Fruit fly (Drosophila melanogaster): Measurements from ENCODE around the gene Svil.
A peak's percentile ranks its signal among the peaks of the same experiment; 100 is the strongest.

Svil gene

dm6 chr3L:2386433-2386832 lies 9.0 kb downstream of the Svil start (continued):
- peak; percentile 57 for TF ChIP-seq CG3919 (GFP tag; optimal IDR thresholded peaks at IDR 0.05)
- no peak for TF ChIP-seq Sox102F (GFP tag; optimal IDR thresholded peaks at IDR 0.05)
- peak in 1 of 2 experiments; percentile 6 for TF ChIP-seq salr (GFP tag; optimal IDR thresholded peaks at IDR 0.05)
- peak; percentile 71 for TF ChIP-seq Eip75B (GFP tag; optimal IDR thresholded peaks at IDR 0.05)
- peak; percentile 44 for TF ChIP-seq vri (GFP tag; optimal IDR thresholded peaks at IDR 0.05)

- TF ChIP-seq fkh (GFP tag; optimal IDR thresholded peaks at IDR 0.05): peak; percentile 27
- TF ChIP-seq eg (GFP tag; IDR thresholded peaks at IDR 0.05): no peak
- no peak for TF ChIP-seq Sox14 (GFP tag; optimal IDR thresholded peaks at IDR 0.05)
- no peak for TF ChIP-seq svp (GFP tag)
- TF ChIP-seq CG10631 (GFP tag; optimal IDR thresholded peaks at IDR 0.05): no peak
- TF ChIP-seq CG11902 (GFP tag; optimal IDR thresholded peaks at IDR 0.05): no peak
- TF ChIP-seq cyc (GFP tag; optimal IDR thresholded peaks at IDR 0.05): no peak
- no peak for TF ChIP-seq CG34406 (GFP tag; optimal IDR thresholded peaks at IDR 0.05)
- no peak for TF ChIP-seq ss (GFP tag; optimal IDR thresholded peaks at IDR 0.05)
- no peak for TF ChIP-seq CG10669 (GFP tag; optimal IDR thresholded peaks at IDR 0.05)
- TF ChIP-seq CG7368 (GFP tag; optimal IDR thresholded peaks at IDR 0.05): no peak
- TF ChIP-seq CG32006 (GFP tag; optimal IDR thresholded peaks at IDR 0.05): no peak
- TF ChIP-seq Gug (GFP tag; IDR thresholded peaks at IDR 0.05): no peak
- no peak for TF ChIP-seq achi (GFP tag; optimal IDR thresholded peaks at IDR 0.05)
- TF ChIP-seq Hr39 (GFP tag; optimal IDR thresholded peaks at IDR 0.05): no peak
- TF ChIP-seq Smox (GFP tag; optimal IDR thresholded peaks at IDR 0.05): no peak
- no peak for TF ChIP-seq Sox102F (GFP tag; optimal IDR thresholded peaks at IDR 0.05)
- TF ChIP-seq Eip78C (GFP tag): peak; percentile 70
- TF ChIP-seq Sox15 (GFP tag; optimal IDR thresholded peaks at IDR 0.05): no peak
- no peak for TF ChIP-seq Met (GFP tag; optimal IDR thresholded peaks at IDR 0.05)
- no peak for TF ChIP-seq Eip93F (GFP tag; optimal IDR thresholded peaks at IDR 0.05)
- no peak for TF ChIP-seq spab (GFP tag; optimal IDR thresholded peaks at IDR 0.05)
- TF ChIP-seq fd85E (GFP tag; optimal IDR thresholded peaks at IDR 0.05): no peak
- no peak for TF ChIP-seq net (GFP tag; optimal IDR thresholded peaks at IDR 0.05)
- TF ChIP-seq Hr4 (GFP tag; optimal IDR thresholded peaks at IDR 0.05): no peak
- TF ChIP-seq CG6276 (GFP tag; optimal IDR thresholded peaks at IDR 0.05): peak; percentile 8
- no peak for TF ChIP-seq esn (GFP tag; optimal IDR thresholded peaks at IDR 0.05)
- TF ChIP-seq CG4318 (GFP tag; optimal IDR thresholded peaks at IDR 0.05): no peak
- TF ChIP-seq acj6 (GFP tag; optimal IDR thresholded peaks at IDR 0.05): no peak
- TF ChIP-seq Eip75B (GFP tag; optimal IDR thresholded peaks at IDR 0.05): no peak
- TF ChIP-seq salr (GFP tag; optimal IDR thresholded peaks at IDR 0.05): no peak
- peak; percentile 6 for TF ChIP-seq vri (GFP tag; optimal IDR thresholded peaks at IDR 0.05)
- peak; percentile 51 for TF ChIP-seq CG6854 (GFP tag; optimal IDR thresholded peaks at IDR 0.05)
- TF ChIP-seq topi (GFP tag; optimal IDR thresholded peaks at IDR 0.05): no peak
- TF ChIP-seq CG8119 (GFP tag; IDR thresholded peaks at IDR 0.05): no peak
- TF ChIP-seq CG8319 (GFP tag; optimal IDR thresholded peaks at IDR 0.05): no peak
- TF ChIP-seq CG11762 (GFP tag; optimal IDR thresholded peaks at IDR 0.05; ENCODE audit: insufficient read depth): no peak
- TF ChIP-seq CG9139 (GFP tag; optimal IDR thresholded peaks at IDR 0.05): no peak
- no peak for TF ChIP-seq Ets96B (tag; optimal IDR thresholded peaks at IDR 0.05)
- no peak for TF ChIP-seq lz (GFP tag; optimal IDR thresholded peaks at IDR 0.05)
- no peak for TF ChIP-seq CG8632 (GFP tag; optimal IDR thresholded peaks at IDR 0.05)
- TF ChIP-seq OdsH (GFP tag; optimal IDR thresholded peaks at IDR 0.05): no peak
- TF ChIP-seq CG6792 (GFP tag; optimal IDR thresholded peaks at IDR 0.05): no peak
- peak; percentile 21 for TF ChIP-seq CG3919 (GFP tag; optimal IDR thresholded peaks at IDR 0.05)
- TF ChIP-seq Blimp-1 (GFP tag; optimal IDR thresholded peaks at IDR 0.05): no peak
- TF ChIP-seq CG31627 (GFP tag; optimal IDR thresholded peaks at IDR 0.05): no peak
- TF ChIP-seq dsx (GFP tag; optimal IDR thresholded peaks at IDR 0.05; ENCODE audit: poor library complexity, severe bottlenecking): peak; percentile 23
- no peak for TF ChIP-seq CG11294 (GFP tag; IDR thresholded peaks at IDR 0.05)
- no peak for TF ChIP-seq Lpt (GFP tag; optimal IDR thresholded peaks at IDR 0.05)
- TF ChIP-seq CG3032 (tag; optimal IDR thresholded peaks at IDR 0.05): no peak
Measured at dm6 chr3L:2387816-2388215, 10.4 kb downstream of the Svil start.
